Worm (Caenorhabditis elegans) whole organism, young adult: ENCODE measurements around the gene nadk-2.

Experiments
- B0035.1 ChIP-seq: sonication (generic microtip); optimal IDR thresholded peaks from 2 replicates; lab custom pipeline; 2016; ENCODE audit warnings: missing genetic modification characterization, mild to moderate bottlenecking, missing compliant biosample characterization, missing genotype, missing genetic modification reagents
- F49E8.2 ChIP-seq: sonication (generic microtip); optimal IDR thresholded peaks from 3 replicates; lab custom pipeline; 2017; ENCODE audit warnings: missing genetic modification characterization, mild to moderate bottlenecking, missing compliant biosample characterization, antibody characterized with exemption, moderate library complexity; ENCODE audit not compliant: insufficient read depth
- bed-1 ChIP-seq: fragments of 200-800 bp; sonication (Bioruptor generic); IDR thresholded peaks from 2 replicates; pipeline ENCODE4 v1.3.6; 2022; ENCODE audit warnings: missing genetic modification reagents, missing genetic modification characterization, missing compliant biosample characterization
- ccch-3 ChIP-seq: fragments of 200-800 bp; sonication (Bioruptor generic); optimal IDR thresholded peaks from 2 replicates; lab custom pipeline; 2018; ENCODE audit warnings: mild to moderate bottlenecking, missing genetic modification characterization, missing compliant biosample characterization
- let-607 ChIP-seq, 2 experiments: fragments of 200-800 bp in 1 of 2; sonication (Bioruptor generic) in 1 of 2; sonication (generic microtip) in 1 of 2; optimal IDR thresholded peaks; 2 replicates each; lab custom pipeline; 2016 to 2018; ENCODE audit warnings: mild to moderate bottlenecking in 2 of 2, missing compliant biosample characterization in 2 of 2, missing genetic modification characterization in 2 of 2, moderate library complexity in 2 of 2, missing genotype in 1 of 2
- lin-54 ChIP-seq: fragments of 200-800 bp; sonication (Bioruptor generic); optimal IDR thresholded peaks from 2 replicates; lab custom pipeline; 2018; ENCODE audit warnings: mild to moderate bottlenecking, missing genetic modification characterization, missing compliant biosample characterization
- lir-1 ChIP-seq: fragments of 200-800 bp; sonication (Bioruptor generic); conservative IDR thresholded peaks from 2 replicates; pipeline ENCODE4 v1.3.6; 2022; ENCODE audit warnings: missing genetic modification reagents, missing genetic modification characterization, missing compliant biosample characterization
- lsl-1 ChIP-seq: fragments of 200-800 bp; sonication (Bioruptor generic); optimal IDR thresholded peaks from 2 replicates; lab custom pipeline; 2018; ENCODE audit warnings: mild to moderate bottlenecking, missing genetic modification characterization, moderate library complexity, missing compliant biosample characterization
- madf-6 ChIP-seq: fragments of 200-800 bp; sonication (Bioruptor generic); IDR thresholded peaks from 2 replicates; pipeline ENCODE4 v1.3.6; 2022; ENCODE audit warnings: missing genetic modification reagents, missing genetic modification characterization, missing compliant biosample characterization
- mcd-1 ChIP-seq: fragments of 200-800 bp; sonication (Bioruptor generic); IDR thresholded peaks from 2 replicates; pipeline ENCODE4 v1.3.6; 2022; ENCODE audit warnings: missing genetic modification reagents, missing genetic modification characterization, missing compliant biosample characterization
- mxl-1 ChIP-seq: sonication (generic microtip); optimal IDR thresholded peaks from 2 replicates; lab custom pipeline; 2016; ENCODE audit warnings: missing genetic modification characterization, missing compliant biosample characterization
- nhr-179 ChIP-seq: sonication (generic microtip); optimal IDR thresholded peaks from 2 replicates; lab custom pipeline; 2016; ENCODE audit warnings: mild to moderate bottlenecking, missing genetic modification characterization, missing compliant biosample characterization
- pha-4 ChIP-seq: fragments of 150-350 bp; sonication (generic microtip); optimal IDR thresholded peaks from 2 replicates; lab custom pipeline; 2014; ENCODE audit warnings: missing biosample characterization, missing genetic modification reagents, missing genetic modification characterization

- TF ChIP-seq madf-6 (GFP tag; lab: Robert Waterston, UW) (no peak), pha-4 (tag; lab: Kevin White, UChicago) (no peak), nhr-179 (tag; lab: Kevin White, UChicago) (no peak), F49E8.2 (tag; lab: Kevin White, UChicago) (no peak), bed-1 (GFP tag; lab: Robert Waterston, UW) (no peak), mcd-1 (no peak), ccch-3 (GFP tag; lab: Kevin White, UChicago) (no peak), B0035.1 (no peak), lin-54 (GFP tag; lab: Kevin White, UChicago) (no peak), mxl-1 (tag; lab: Kevin White, UChicago) (no peak), lir-1 (GFP tag; lab: Robert Waterston, UW) (no peak), let-607 (tag; optimal IDR thresholded peaks at IDR 0.05; lab: Kevin White, UChicago) (peak in 1 of 2 experiments; percentile 17), lsl-1 (GFP tag; lab: Kevin White, UChicago) (no peak)
These were observed 4.1 kb downstream of the nadk-2 start for ce11 chrII:12053486-12053885.
